Fruit fly (Drosophila melanogaster) whole organism, adult: Measurements from ENCODE around the gene AkhR.

Source experiments
- CG11617 ChIP-seq: fragments of 200-800 bp; sonication (Bioruptor generic); optimal IDR thresholded peaks from 2 replicates; lab custom pipeline; 2017; ENCODE audit warnings: mild to moderate bottlenecking, missing biosample characterization, missing genetic modification reagents, missing genetic modification characterization
- CG12768 ChIP-seq: fragments of 200-800 bp; sonication (Bioruptor generic); optimal IDR thresholded peaks from 2 replicates; lab custom pipeline; 2017; ENCODE audit warnings: missing biosample characterization, missing genetic modification characterization, mild to moderate bottlenecking, moderate library complexity, missing genetic modification reagents
- CG14711 ChIP-seq: fragments of 200-800 bp; sonication (Bioruptor generic); optimal IDR thresholded peaks from 2 replicates; lab custom pipeline; 2018; ENCODE audit warnings: missing biosample characterization, mild to moderate bottlenecking, missing genetic modification characterization, moderate library complexity
- CG1620 ChIP-seq: fragments of 200-800 bp; sonication (Bioruptor generic); optimal IDR thresholded peaks from 2 replicates; lab custom pipeline; 2016; ENCODE audit warnings: missing biosample characterization, missing genetic modification characterization
- CG33017 ChIP-seq: fragments of 200-800 bp; sonication (Bioruptor generic); optimal IDR thresholded peaks from 2 replicates; lab custom pipeline; 2018; ENCODE audit warnings: missing biosample characterization, mild to moderate bottlenecking, missing genetic modification characterization, moderate library complexity
- CG5204 ChIP-seq: fragments of 200-800 bp; sonication (Bioruptor generic); optimal IDR thresholded peaks from 2 replicates; lab custom pipeline; 2016; ENCODE audit warnings: missing biosample characterization, missing genetic modification characterization
- CG7045 ChIP-seq: fragments of 200-800 bp; sonication (Bioruptor generic); optimal IDR thresholded peaks from 2 replicates; lab custom pipeline; 2017; ENCODE audit warnings: missing biosample characterization, mild to moderate bottlenecking, missing genetic modification characterization
- CG7101 ChIP-seq: fragments of 200-800 bp; sonication (Bioruptor generic); optimal IDR thresholded peaks from 2 replicates; lab custom pipeline; 2018; ENCODE audit warnings: missing biosample characterization, mild to moderate bottlenecking, missing genetic modification characterization, moderate library complexity
- Clk ChIP-seq: fragments of 200-800 bp; sonication (Bioruptor generic); optimal IDR thresholded peaks from 2 replicates; lab custom pipeline; 2017; ENCODE audit warnings: missing biosample characterization, missing genetic modification characterization
- Crg-1 ChIP-seq: fragments of 200-800 bp; sonication (Bioruptor generic); optimal IDR thresholded peaks from 2 replicates; lab custom pipeline; 2016; ENCODE audit warnings: missing biosample characterization, missing genetic modification characterization
- Hr96 ChIP-seq: fragments of 200-800 bp; sonication (Bioruptor generic); optimal IDR thresholded peaks from 2 replicates; lab custom pipeline; 2016; ENCODE audit warnings: missing biosample characterization, missing genetic modification characterization
- Mnt ChIP-seq: fragments of 200-800 bp; sonication (Bioruptor generic); optimal IDR thresholded peaks from 2 replicates; lab custom pipeline; 2016; ENCODE audit warnings: missing biosample characterization, mild to moderate bottlenecking, missing genetic modification characterization
- bab1 ChIP-seq: fragments of 200-800 bp; sonication (Bioruptor generic); optimal IDR thresholded peaks from 3 replicates; lab custom pipeline; 2019; ENCODE audit warnings: missing biosample characterization, mild to moderate bottlenecking, missing genetic modification characterization, moderate library complexity
- cic ChIP-seq: fragments of 200-800 bp; sonication (Bioruptor generic); optimal IDR thresholded peaks from 2 replicates; lab custom pipeline; 2017; ENCODE audit warnings: missing biosample characterization, mild to moderate bottlenecking, missing genetic modification characterization, moderate library complexity
- cnc ChIP-seq, 2 experiments: fragments of >200 bp; optimal IDR thresholded peaks; 2 replicates each; lab custom pipeline; 2017
- kay ChIP-seq: fragments of 200-800 bp; sonication (Bioruptor generic); peaks from one replicate; lab custom pipeline; 2016; ENCODE audit warnings: missing biosample characterization, missing genetic modification characterization, borderline replicate concordance
- ovo ChIP-seq: fragments of 200-800 bp; sonication (Bioruptor generic); optimal IDR thresholded peaks from 2 replicates; lab custom pipeline; 2016; ENCODE audit warnings: missing biosample characterization, missing genetic modification characterization
- pad ChIP-seq: fragments of 200-800 bp; sonication (Bioruptor generic); optimal IDR thresholded peaks from 3 replicates; lab custom pipeline; 2017; ENCODE audit warnings: missing biosample characterization, missing genetic modification characterization, mild to moderate bottlenecking, moderate library complexity, missing genetic modification reagents
- tj ChIP-seq: fragments of 200-800 bp; sonication (Bioruptor generic); optimal IDR thresholded peaks from 3 replicates; lab custom pipeline; 2017; ENCODE audit warnings: missing biosample characterization, mild to moderate bottlenecking, missing genetic modification characterization, moderate library complexity
- toe ChIP-seq: fragments of 200-800 bp; sonication (Bioruptor generic); optimal IDR thresholded peaks from 2 replicates; lab custom pipeline; 2016; ENCODE audit warnings: missing biosample characterization, missing genetic modification characterization

AkhR gene

DNA sequence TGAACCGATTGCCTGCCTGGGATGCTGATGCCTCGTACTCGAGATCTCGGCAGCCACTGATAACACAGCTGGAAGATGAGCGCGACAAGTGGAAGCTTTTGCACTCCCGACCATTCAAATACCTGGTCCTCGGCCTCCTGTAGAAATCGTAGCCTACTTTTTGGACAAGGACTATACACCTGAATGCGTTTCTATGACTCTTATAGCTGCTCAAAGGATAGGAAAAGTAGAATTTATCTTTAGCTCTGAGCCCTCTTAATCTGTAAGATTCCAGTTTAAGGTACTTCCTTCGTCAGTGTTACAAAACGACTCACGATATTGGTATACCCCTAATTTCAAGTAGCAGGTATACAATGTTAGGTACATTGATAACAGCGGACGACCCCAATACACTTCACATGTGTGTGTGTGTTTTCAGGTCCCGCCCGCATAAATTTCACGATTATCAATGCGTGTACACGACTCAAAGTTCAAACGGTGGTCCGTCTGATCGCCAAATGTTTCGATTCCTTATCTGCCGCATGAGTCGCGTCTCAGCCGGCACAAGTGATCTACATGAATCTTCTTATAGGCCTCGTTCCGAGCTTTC is at the start of gene AkhR:
TSS of gene AkhR (minus strand) at position 5 of the 589 bp plus-strand sequence.
- TF ChIP-seq CG7045 (GFP tag; lab: Kevin White, UChicago) (no peak), Mnt (GFP tag; lab: Kevin White, UChicago) (no peak), CG5204 (GFP tag; lab: Kevin White, UChicago) (no peak), Hr96 (GFP tag; lab: Kevin White, UChicago) (no peak), pad (GFP tag; lab: Kevin White, UChicago) (no peak), Clk (GFP tag; lab: Kevin White, UChicago) (no peak), CG7101 (no peak), bab1 (GFP tag; lab: Kevin White, UChicago) (no peak), toe (no peak)

DNA sequence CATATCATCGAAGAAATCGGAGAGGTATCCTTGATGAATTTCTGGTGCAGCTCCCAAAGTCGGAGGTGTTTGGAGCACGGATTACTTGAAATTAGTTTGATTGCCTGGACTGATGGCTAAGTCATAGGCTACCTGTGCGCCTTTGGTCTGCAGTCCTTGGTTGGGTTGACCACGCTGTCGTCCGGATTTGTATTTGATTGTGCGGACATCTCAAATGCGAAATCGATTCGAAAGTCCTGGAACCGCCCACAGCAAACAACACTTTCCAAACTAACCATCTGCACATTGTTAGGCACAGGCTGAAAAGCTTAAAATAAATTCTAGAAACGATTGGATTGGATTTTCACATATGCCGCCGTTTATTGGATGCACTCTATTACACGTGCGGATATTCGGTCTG is 43.5 kb upstream of the AkhR start, which contains the start of gene CG11322:
TSS of gene CG11322 (minus strand) at position 101 of the 400 bp plus-strand sequence.
- TF ChIP-seq ovo (GFP tag; lab: Kevin White, UChicago) = no peak
- TF ChIP-seq CG33017 (tag; lab: Kevin White, UChicago) = no peak
- TF ChIP-seq Hr96 (GFP tag; lab: Kevin White, UChicago) = no peak
- no peak for TF ChIP-seq cic (GFP tag; lab: Kevin White, UChicago)
- no peak for TF ChIP-seq pad (GFP tag; lab: Kevin White, UChicago)
- no peak for TF ChIP-seq bab1 (GFP tag; lab: Kevin White, UChicago)
- TF ChIP-seq tj = no peak
- no peak for TF ChIP-seq cnc (optimal IDR thresholded peaks at IDR 0.05; lab: Kevin White, UChicago)
- no peak for TF ChIP-seq CG7101
- no peak for TF ChIP-seq CG5204 (GFP tag; lab: Kevin White, UChicago)

DNA sequence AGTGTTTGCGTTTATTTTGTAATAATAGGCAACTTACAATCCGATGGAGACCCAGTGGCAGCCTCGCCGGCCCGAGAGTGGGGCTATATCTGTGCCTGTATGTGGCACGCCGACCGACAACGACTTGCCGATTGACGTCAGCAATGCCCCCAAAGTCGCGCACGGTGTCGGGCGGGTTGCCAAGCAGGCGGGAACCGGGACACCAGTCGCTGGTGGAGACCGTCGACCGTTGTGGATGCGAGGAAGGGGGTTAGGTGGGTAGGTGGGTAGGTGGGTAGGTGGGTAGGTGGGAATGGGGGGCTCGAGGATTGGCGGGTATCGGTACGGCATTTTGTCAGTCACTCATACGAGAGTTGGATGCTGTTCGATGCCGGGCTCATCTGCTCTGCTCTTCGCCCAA is 35.1 kb upstream of the AkhR start:
- TF ChIP-seq tj (no peak), toe (no peak), CG11617 (GFP tag; lab: Kevin White, UChicago) (no peak), kay (GFP tag; lab: Kevin White, UChicago) (no peak), CG5204 (GFP tag; lab: Kevin White, UChicago) (no peak), bab1 (GFP tag; lab: Kevin White, UChicago) (no peak), CG14711 (tag; lab: Kevin White, UChicago) (no peak), CG7045 (GFP tag; lab: Kevin White, UChicago) (no peak), cnc (optimal IDR thresholded peaks at IDR 0.05; lab: Kevin White, UChicago) (no peak), Mnt (GFP tag; lab: Kevin White, UChicago) (no peak), CG12768 (GFP tag; lab: Kevin White, UChicago) (no peak)

DNA sequence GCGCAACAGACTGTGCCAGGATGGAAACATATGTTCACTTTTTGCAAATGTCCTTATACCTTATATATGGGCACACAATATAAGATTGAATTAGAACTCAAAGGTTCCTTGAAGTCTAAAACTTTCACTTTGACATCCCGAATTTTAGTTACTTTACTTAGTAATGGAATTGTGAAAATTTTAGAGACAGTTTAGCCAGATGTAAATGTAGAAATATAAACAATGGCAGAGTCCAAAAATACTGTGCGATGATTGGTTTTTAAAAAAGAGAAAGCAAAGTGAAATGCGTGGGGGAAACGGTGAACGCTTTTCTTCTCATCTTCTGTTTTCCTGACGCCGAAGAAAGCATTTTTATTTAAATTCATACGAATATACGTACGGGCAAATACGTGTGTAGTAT is 31.8 kb upstream of the AkhR start, which contains the start of gene CG44271:
TSS of gene CG44271 (minus strand) at position 101 of the 400 bp plus-strand sequence.
- no peak for TF ChIP-seq Crg-1 (GFP tag; lab: Kevin White, UChicago)
- TF ChIP-seq CG12768 (GFP tag; lab: Kevin White, UChicago) = no peak

DNA sequence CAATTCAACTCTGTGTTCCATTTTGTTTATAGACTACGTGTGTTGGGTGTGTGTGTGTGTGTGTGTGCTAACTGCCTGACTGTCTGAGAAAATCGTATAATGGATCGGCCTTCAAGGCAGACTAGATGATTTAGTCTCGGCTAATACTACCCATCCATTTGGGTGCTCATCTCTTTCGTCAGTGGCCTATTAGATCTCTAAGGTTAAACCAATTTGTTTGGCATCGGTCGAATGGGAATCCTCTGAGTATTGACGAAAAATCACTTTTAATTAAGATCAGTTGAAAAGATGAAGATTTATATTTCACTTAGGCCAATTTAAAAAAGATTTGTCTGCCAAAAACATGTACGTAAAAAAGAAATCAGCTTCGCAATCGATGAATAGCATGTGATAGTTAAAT is 29.5 kb upstream of the AkhR start, which contains the start of gene CG31910:
TSS of gene CG31910 (minus strand) at position 101 of the 400 bp plus-strand sequence.
- TF ChIP-seq CG1620 (GFP tag; lab: Kevin White, UChicago) (no peak), Hr96 (GFP tag; lab: Kevin White, UChicago) (no peak), CG7101 (no peak), toe (no peak), CG5204 (GFP tag; lab: Kevin White, UChicago) (no peak), cnc (optimal IDR thresholded peaks at IDR 0.05; lab: Kevin White, UChicago) (no peak), kay (GFP tag; lab: Kevin White, UChicago) (no peak)

DNA sequence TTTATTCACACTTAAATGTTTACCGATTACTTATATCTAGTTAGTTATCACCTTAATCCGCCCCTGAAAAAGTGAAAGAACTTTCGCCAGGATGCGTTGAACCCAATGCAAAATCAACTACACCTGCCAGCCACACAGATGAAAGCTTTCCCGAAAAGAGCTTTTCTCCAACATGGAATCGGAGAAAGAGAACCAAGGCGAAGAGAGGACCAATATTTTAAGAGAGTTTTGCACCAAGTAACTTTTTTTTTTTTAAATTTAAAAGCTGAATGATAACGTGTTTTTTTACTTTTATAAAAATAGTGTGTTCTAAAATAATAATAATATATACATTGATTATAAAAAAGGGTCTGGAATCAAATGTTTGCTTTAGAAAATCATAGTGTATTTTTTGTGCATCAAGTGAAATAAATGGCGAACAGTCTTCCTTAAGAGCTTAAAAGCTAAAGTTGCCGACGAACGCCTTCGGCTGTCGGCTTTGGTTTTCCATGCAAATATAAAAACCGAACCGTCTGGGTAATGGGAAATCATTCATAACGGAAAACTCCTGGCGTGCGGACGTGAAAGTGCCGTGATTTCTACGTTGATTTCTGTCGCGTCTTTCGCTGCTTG is 26.1 kb upstream of the AkhR start, which contains the start of gene meng:
TSS of gene meng (plus strand) at position 523 of the 612 bp plus-strand sequence.
- TF ChIP-seq toe = no peak
- peak; percentile 71 for TF ChIP-seq kay (GFP tag; lab: Kevin White, UChicago)

DNA sequence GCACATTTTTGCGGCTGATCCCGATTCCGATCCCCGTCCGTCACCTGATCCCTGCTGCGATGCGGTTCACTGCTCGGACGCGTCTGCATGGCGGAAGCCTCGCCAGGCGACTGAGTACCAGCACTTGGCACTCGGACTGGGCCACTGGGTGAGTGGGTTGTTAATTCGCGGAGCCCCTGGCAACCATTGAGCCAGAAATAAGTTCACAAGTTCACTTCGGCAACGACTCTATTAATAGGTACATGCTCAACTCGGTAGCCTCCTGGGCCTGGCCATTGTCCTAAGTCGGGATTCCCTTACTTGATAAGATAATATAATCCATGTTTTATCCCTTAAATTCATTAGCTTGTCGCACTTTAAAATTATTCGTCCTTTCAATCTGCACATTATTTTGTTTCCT is 24.1 kb upstream of the AkhR start, which contains the start of gene TTLL3A:
TSS of gene TTLL3A (minus strand) at position 101 of the 400 bp plus-strand sequence.
- TF ChIP-seq kay (GFP tag; lab: Kevin White, UChicago) (no peak), cic (GFP tag; lab: Kevin White, UChicago) (no peak), bab1 (GFP tag; lab: Kevin White, UChicago) (no peak), ovo (GFP tag; lab: Kevin White, UChicago) (no peak), cnc (optimal IDR thresholded peaks at IDR 0.05; lab: Kevin White, UChicago) (no peak), Clk (GFP tag; lab: Kevin White, UChicago) (no peak), Hr96 (GFP tag; lab: Kevin White, UChicago) (no peak), CG33017 (tag; lab: Kevin White, UChicago) (no peak), CG11617 (GFP tag; lab: Kevin White, UChicago) (no peak), CG7101 (no peak), Mnt (GFP tag; lab: Kevin White, UChicago) (no peak), Crg-1 (GFP tag; lab: Kevin White, UChicago) (no peak), tj (no peak), CG7045 (GFP tag; lab: Kevin White, UChicago) (no peak), CG5204 (GFP tag; lab: Kevin White, UChicago) (no peak)
